Worm (Caenorhabditis elegans) whole organism, late embryonic: ENCODE data around the gene dmd-4.

ENCODE experiments used
- C08G9.2 ChIP-seq: sonication (generic microtip); optimal IDR thresholded peaks from 2 replicates; lab custom pipeline; 2016; ENCODE audit warnings: mild to moderate bottlenecking, missing genetic modification characterization, moderate library complexity, missing compliant biosample characterization
- C38D4.7 ChIP-seq: fragments of 200-800 bp; sonication (Bioruptor generic); optimal IDR thresholded peaks from 2 replicates; lab custom pipeline; 2018; ENCODE audit warnings: mild to moderate bottlenecking, missing genetic modification characterization, moderate library complexity, missing compliant biosample characterization
- K02D7.2 ChIP-seq: sonication (generic microtip); optimal IDR thresholded peaks from 2 replicates; lab custom pipeline; 2017; ENCODE audit warnings: mild to moderate bottlenecking, missing genetic modification characterization, missing compliant biosample characterization
- K09A11.1 ChIP-seq: sonication (generic microtip); optimal IDR thresholded peaks from 2 replicates; lab custom pipeline; 2017; ENCODE audit warnings: antibody characterized with exemption, mild to moderate bottlenecking, missing genetic modification characterization, missing compliant biosample characterization; ENCODE audit not compliant: insufficient read depth
- T23F11.4 ChIP-seq: fragments of 200-800 bp; sonication (Bioruptor generic); optimal IDR thresholded peaks from 2 replicates; lab custom pipeline; 2018; ENCODE audit warnings: mild to moderate bottlenecking, missing genetic modification characterization, missing compliant biosample characterization
- Y22D7AL.16 ChIP-seq: sonication (generic microtip); optimal IDR thresholded peaks from 2 replicates; lab custom pipeline; 2016; ENCODE audit warnings: missing genetic modification characterization, missing compliant biosample characterization
- ceh-18 ChIP-seq: sonication (generic microtip); optimal IDR thresholded peaks from 2 replicates; lab custom pipeline; 2016; ENCODE audit warnings: missing genetic modification characterization, missing compliant biosample characterization
- ceh-22 ChIP-seq: sonication (generic microtip); optimal IDR thresholded peaks from 2 replicates; lab custom pipeline; 2017; ENCODE audit warnings: missing biosample characterization, missing genetic modification characterization
- ceh-30 ChIP-seq: fragments of 150-350 bp; optimal IDR thresholded peaks from 2 replicates; lab custom pipeline; 2014; ENCODE audit warnings: missing biosample characterization, missing genetic modification characterization
- ceh-31 ChIP-seq: sonication (generic microtip); optimal IDR thresholded peaks from 2 replicates; lab custom pipeline; 2016; ENCODE audit warnings: missing genetic modification characterization, missing compliant biosample characterization
- ceh-34 ChIP-seq: sonication (generic microtip); optimal IDR thresholded peaks from 2 replicates; lab custom pipeline; 2016; ENCODE audit warnings: mild to moderate bottlenecking, missing genetic modification characterization, missing compliant biosample characterization
- che-1 ChIP-seq: sonication (generic microtip); optimal IDR thresholded peaks from 2 replicates; lab custom pipeline; 2016; ENCODE audit warnings: mild to moderate bottlenecking, missing genetic modification characterization, missing compliant biosample characterization
- elt-2 ChIP-seq: sonication (generic microtip); optimal IDR thresholded peaks from 2 replicates; lab custom pipeline; 2016; ENCODE audit warnings: missing genetic modification reagents, missing genetic modification characterization, missing compliant biosample characterization
- elt-4 ChIP-seq: sonication (generic microtip); optimal IDR thresholded peaks from 2 replicates; lab custom pipeline; 2016; ENCODE audit warnings: missing genetic modification characterization, missing compliant biosample characterization
- fax-1 ChIP-seq: sonication (generic microtip); optimal IDR thresholded peaks from 2 replicates; lab custom pipeline; 2016; ENCODE audit warnings: missing genotype, missing genetic modification characterization, missing compliant biosample characterization
- fkh-10 ChIP-seq: fragments of 150-350 bp; optimal IDR thresholded peaks from 2 replicates; lab custom pipeline; 2014; ENCODE audit warnings: missing biosample characterization, missing genetic modification reagents, missing genetic modification characterization
- fkh-6 ChIP-seq: sonication (generic microtip); optimal IDR thresholded peaks from 2 replicates; lab custom pipeline; 2016; ENCODE audit warnings: missing genetic modification characterization, missing compliant biosample characterization
- gmeb-2 ChIP-seq: sonication (generic microtip); optimal IDR thresholded peaks from 2 replicates; lab custom pipeline; 2016; ENCODE audit warnings: missing genetic modification characterization, inconsistent platforms, missing compliant biosample characterization
- hlh-15 ChIP-seq: sonication (generic microtip); optimal IDR thresholded peaks from 2 replicates; lab custom pipeline; 2016; ENCODE audit warnings: missing genetic modification characterization, missing compliant biosample characterization
- hlh-30 ChIP-seq: sonication (generic microtip); optimal IDR thresholded peaks from 2 replicates; lab custom pipeline; 2017; ENCODE audit warnings: antibody characterized with exemption, missing genetic modification characterization, missing compliant biosample characterization; ENCODE audit not compliant: insufficient read depth
- hlh-6 ChIP-seq: sonication (generic microtip); optimal IDR thresholded peaks from 2 replicates; lab custom pipeline; 2016; ENCODE audit warnings: missing genotype, missing genetic modification characterization, missing compliant biosample characterization
- lim-6 ChIP-seq: sonication (generic microtip); optimal IDR thresholded peaks from 2 replicates; lab custom pipeline; 2016; ENCODE audit warnings: missing genetic modification characterization, missing compliant biosample characterization
- madf-2 ChIP-seq: sonication (generic microtip); optimal IDR thresholded peaks from 2 replicates; lab custom pipeline; 2017; ENCODE audit warnings: missing genetic modification characterization, missing compliant biosample characterization
- nhr-11 ChIP-seq: fragments of 150-350 bp; optimal IDR thresholded peaks from 2 replicates; lab custom pipeline; 2014; ENCODE audit warnings: missing biosample characterization, missing genetic modification characterization
- npax-4 ChIP-seq: sonication (generic microtip); optimal IDR thresholded peaks from 2 replicates; lab custom pipeline; 2016; ENCODE audit warnings: missing genetic modification characterization, missing compliant biosample characterization
- odd-2 ChIP-seq: sonication (generic microtip); optimal IDR thresholded peaks from 2 replicates; lab custom pipeline; 2017; ENCODE audit warnings: antibody characterized with exemption, mild to moderate bottlenecking, missing genetic modification characterization, missing compliant biosample characterization
- pag-3 ChIP-seq: sonication (generic microtip); optimal IDR thresholded peaks from 2 replicates; lab custom pipeline; 2016; ENCODE audit warnings: missing compliant biosample characterization, missing genetic modification characterization, borderline replicate concordance
- pax-1 ChIP-seq: fragments of 150-350 bp; optimal IDR thresholded peaks from 2 replicates; lab custom pipeline; 2014; ENCODE audit warnings: missing biosample characterization, missing genetic modification characterization
- pha-4 ChIP-seq: fragments of 150-350 bp; optimal IDR thresholded peaks from 2 replicates; lab custom pipeline; 2018; ENCODE audit warnings: missing biosample characterization, missing genetic modification reagents, missing genetic modification characterization
- pqm-1 ChIP-seq: sonication (generic microtip); optimal IDR thresholded peaks from 2 replicates; lab custom pipeline; 2016; ENCODE audit warnings: missing genetic modification characterization, missing compliant biosample characterization
- rnt-1 ChIP-seq: sonication (generic microtip); optimal IDR thresholded peaks from 2 replicates; lab custom pipeline; 2016; ENCODE audit warnings: missing genetic modification characterization, missing compliant biosample characterization
- sdc-2 ChIP-seq: sonication (generic microtip); optimal IDR thresholded peaks from 2 replicates; lab custom pipeline; 2016; ENCODE audit warnings: missing genotype, missing genetic modification characterization, missing compliant biosample characterization
- sox-2 ChIP-seq: fragments of 200-800 bp; sonication (Bioruptor generic); IDR thresholded peaks from 2 replicates; pipeline ENCODE4 v1.3.6; 2022; ENCODE audit warnings: missing genetic modification reagents, missing genetic modification characterization, missing compliant biosample characterization
- sox-4 ChIP-seq: sonication (generic microtip); optimal IDR thresholded peaks from 2 replicates; lab custom pipeline; 2017; ENCODE audit warnings: mild to moderate bottlenecking, missing genetic modification characterization, inconsistent platforms, missing compliant biosample characterization
- syd-9 ChIP-seq: sonication (generic microtip); optimal IDR thresholded peaks from 2 replicates; lab custom pipeline; 2016; ENCODE audit warnings: mild to moderate bottlenecking, missing genetic modification characterization, moderate library complexity, missing compliant biosample characterization
- tbx-2 ChIP-seq: sonication (generic microtip); optimal IDR thresholded peaks from 2 replicates; lab custom pipeline; 2016; ENCODE audit warnings: missing genetic modification characterization, missing compliant biosample characterization
- tbx-7 ChIP-seq: sonication (generic microtip); optimal IDR thresholded peaks from 2 replicates; lab custom pipeline; 2016; ENCODE audit warnings: missing genotype, missing genetic modification characterization, missing compliant biosample characterization
- ttx-3 ChIP-seq: sonication (generic microtip); optimal IDR thresholded peaks from 2 replicates; lab custom pipeline; 2016; ENCODE audit warnings: missing genetic modification reagents, missing genetic modification characterization, missing compliant biosample characterization
- unc-3 ChIP-seq, 2 experiments: fragments of 200-800 bp in 1 of 2; sonication (Bioruptor generic) in 1 of 2; sonication (generic microtip) in 1 of 2; conservative IDR thresholded peaks in 1 of 2; optimal IDR thresholded peaks in 1 of 2; 2 replicates each; pipeline versions ENCODE4 v1.3.6 to Lab custom; 2016 to 2022; ENCODE audit warnings: missing compliant biosample characterization in 2 of 2, missing genetic modification characterization in 2 of 2, missing genetic modification reagents in 1 of 2
- unc-42 ChIP-seq: sonication (generic microtip); optimal IDR thresholded peaks from 2 replicates; lab custom pipeline; 2016; ENCODE audit warnings: missing genotype, missing genetic modification characterization, missing compliant biosample characterization
- unc-55 ChIP-seq: sonication (generic microtip); optimal IDR thresholded peaks from 2 replicates; lab custom pipeline; 2017; ENCODE audit warnings: missing biosample characterization, missing genetic modification reagents, missing genetic modification characterization
- zip-5 ChIP-seq: sonication (generic microtip); optimal IDR thresholded peaks from 2 replicates; lab custom pipeline; 2016; ENCODE audit warnings: missing genetic modification characterization, missing compliant biosample characterization

Gene dmd-4

DNA sequence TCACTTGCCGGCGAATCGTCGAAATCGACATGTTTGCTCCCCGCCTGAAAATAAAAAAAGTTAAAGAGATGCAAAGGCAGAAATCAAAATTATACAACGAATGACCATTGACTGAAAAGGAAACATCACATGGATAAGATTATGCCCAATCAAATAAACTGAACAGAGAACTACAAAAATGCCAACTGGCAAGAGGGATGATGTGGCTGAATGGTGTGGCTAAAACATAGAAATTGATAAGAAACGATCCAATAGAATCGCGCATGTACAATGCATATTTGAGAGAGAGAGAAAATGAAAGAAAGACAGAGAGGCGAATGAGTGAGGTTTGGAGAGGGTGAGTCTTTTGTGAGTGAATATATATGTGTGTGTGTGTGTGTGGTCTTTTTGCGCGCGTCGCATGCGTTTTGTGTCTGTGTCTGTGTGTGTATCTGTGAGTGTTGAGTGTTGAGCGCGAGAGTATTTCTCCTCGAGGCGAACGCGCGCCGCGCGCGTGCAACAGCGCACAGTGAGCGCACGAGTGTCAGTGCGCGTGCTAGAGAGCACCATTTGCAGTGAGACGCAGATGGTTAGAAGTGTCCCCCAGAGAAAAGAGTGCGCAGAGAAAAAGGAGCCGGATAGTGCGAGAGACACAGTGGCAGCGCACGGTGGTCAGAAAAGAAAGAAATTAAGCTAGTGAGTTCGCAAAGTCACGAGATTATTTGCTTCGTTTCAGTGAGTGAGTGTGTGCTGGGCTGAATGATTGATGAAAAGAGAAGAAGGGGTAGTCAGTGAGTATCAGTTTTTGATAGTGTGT, 43.0 kb downstream of the dmd-4 start, which contains the start of gene epn-1 (continued):
- TF ChIP-seq fkh-6 (tag; lab: Kevin White, UChicago) (peak; percentile 21), pax-1 (tag; lab: Kevin White, UChicago) (no peak), odd-2 (tag; lab: Kevin White, UChicago) (no peak), elt-4 (tag; lab: Kevin White, UChicago) (no peak), unc-55 (GFP tag; lab: Kevin White, UChicago) (peak; percentile 89), che-1 (no peak), sox-2 (peak; percentile 22), syd-9 (tag; lab: Kevin White, UChicago) (peak; percentile 76), K09A11.1 (peak; percentile 64), hlh-6 (tag; lab: Kevin White, UChicago) (peak; percentile 59), lim-6 (peak; percentile 64), tbx-7 (tag; lab: Kevin White, UChicago) (peak; percentile 14)

DNA sequence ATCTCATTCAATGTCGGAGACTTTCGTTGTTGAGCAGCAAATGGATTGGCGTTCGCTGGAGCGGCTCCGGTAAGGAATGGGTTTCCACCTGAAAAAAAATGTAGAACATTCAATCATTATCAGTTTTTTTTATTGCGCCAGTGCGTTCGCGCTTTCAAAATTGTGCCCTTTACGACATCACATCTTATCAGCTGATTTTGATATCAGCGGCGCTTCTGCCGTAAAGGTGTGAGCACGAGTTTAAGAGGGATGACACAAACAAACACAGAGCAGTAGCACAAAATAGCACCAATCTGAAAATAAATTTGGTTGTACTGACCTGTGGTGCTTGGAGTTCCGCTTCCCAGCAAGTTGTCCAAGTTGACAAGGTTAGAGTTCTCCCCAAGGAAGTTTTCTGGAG, 44.9 kb downstream of the dmd-4 start:
- TF ChIP-seq gmeb-2 (no peak), elt-2 (peak; percentile 34)

DNA sequence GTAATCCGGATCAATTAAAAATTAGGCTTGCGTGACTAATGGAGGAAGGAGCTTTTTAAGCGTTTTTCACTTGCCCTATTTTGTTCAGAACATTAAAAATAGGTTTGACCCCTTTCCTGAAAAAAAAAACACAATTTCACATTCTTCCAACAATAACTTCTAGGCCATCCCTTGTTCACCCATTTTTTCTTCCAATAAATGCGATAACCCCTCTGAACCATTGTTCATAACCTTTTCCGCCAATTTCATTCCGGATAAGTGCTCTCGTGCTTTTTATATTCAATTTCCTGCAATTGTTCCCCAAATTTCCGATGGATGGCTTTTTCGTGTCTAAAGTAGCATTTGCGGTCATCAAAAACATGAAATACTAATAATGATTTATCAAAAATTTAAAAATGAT, 46.2 kb downstream of the dmd-4 start:
- no peak for TF ChIP-seq rnt-1 (tag; lab: Kevin White, UChicago)
- TF ChIP-seq, all 69 proteins: peak for 0

DNA sequence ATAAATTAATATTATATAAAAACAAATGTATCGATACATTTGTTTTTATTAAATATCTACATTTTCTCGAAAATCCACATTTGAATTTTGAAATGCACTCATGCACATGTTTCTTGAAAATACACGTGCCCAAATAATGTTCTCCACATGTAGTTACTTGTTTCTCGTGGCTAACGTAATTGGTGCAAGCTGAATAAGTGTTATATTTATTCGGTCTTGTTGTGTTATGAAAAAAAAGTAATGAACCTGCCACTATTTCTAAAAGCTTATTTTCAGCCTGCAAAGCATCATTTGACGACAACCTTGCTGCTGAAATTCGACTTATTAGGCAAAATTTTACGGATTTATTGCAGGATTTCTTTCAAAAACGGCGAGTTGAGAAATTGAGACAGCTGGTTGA, 48.3 kb downstream of the dmd-4 start:
- TF ChIP-seq ceh-30 (no peak), unc-42 (peak; percentile 30), hlh-30 (peak; percentile 23), ceh-31 (tag; lab: Kevin White, UChicago) (peak; percentile 22), sdc-2 (tag; lab: Kevin White, UChicago) (peak; percentile 98), madf-2 (no peak), C08G9.2 (tag; lab: Kevin White, UChicago) (no peak)

DNA sequence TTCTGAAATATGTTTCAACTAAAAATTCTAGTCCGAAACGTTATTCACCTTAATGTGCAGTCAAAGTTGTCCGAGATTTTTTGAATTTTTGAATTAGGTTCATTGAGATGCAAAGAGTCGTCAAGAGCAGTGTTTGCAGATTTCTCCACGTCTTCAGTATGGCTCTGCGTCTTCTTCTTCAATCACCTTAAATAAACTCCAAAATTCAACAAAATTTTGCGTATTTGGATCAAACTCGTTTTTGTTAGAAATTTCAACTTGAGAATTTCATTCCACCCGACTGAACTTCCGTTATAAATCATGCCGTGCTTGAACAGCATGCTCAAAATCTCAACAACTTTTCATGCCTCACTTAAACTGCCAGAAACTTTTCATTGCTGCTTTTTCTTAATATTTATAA, 49.6 kb downstream of the dmd-4 start, which contains the start of gene T04C10.3:
TSS of gene T04C10.3 (plus strand) at position 301 of the 400 bp plus-strand sequence.
- TF ChIP-seq zip-5 (tag; lab: Kevin White, UChicago) = no peak
- no peak for TF ChIP-seq unc-3 (GFP tag; conservative IDR thresholded peaks at IDR 0.05; lab: Robert Waterston, UW)
- no peak for TF ChIP-seq unc-3 (tag; optimal IDR thresholded peaks at IDR 0.05; lab: Kevin White, UChicago)
- no peak for TF ChIP-seq hlh-30
- TF ChIP-seq K02D7.2 (tag; lab: Kevin White, UChicago) = no peak
- TF ChIP-seq hlh-15 (tag; lab: Kevin White, UChicago) = no peak
- no peak for TF ChIP-seq pag-3 (tag; lab: Kevin White, UChicago)
- TF ChIP-seq pha-4 (tag; lab: Kevin White, UChicago) = no peak
- no peak for TF ChIP-seq ceh-22 (tag; lab: Kevin White, UChicago)
- TF ChIP-seq fax-1 = no peak
- TF ChIP-seq sdc-2 (tag; lab: Kevin White, UChicago) = no peak
- TF ChIP-seq C38D4.7 = no peak
- no peak for TF ChIP-seq fkh-10 (GFP tag; lab: Kevin White, UChicago)

DNA sequence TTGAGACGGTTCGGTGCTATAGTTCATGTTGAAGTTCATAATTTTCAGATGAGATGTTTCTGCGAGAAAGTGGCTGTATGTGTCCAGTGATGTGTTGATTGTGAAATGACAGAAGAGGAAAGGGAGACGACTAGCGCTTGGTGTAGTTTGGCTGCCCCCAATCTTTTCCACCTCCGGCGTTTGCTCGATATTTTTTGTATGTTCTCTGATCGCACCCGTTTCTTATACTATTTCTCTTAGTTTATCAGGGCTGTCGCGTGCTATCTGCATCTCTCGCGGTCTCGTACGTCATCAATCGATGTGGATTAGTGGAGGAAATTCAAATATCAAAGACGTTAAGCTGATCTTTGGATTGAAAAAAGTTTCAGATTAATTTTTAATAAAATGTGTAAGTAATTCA, 50.9 kb downstream of the dmd-4 start, which contains the start of gene atf-4:
TSS of gene atf-4 (minus strand) at position 93 of the 400 bp plus-strand sequence.
- TF ChIP-seq tbx-2 = no peak
- no peak for TF ChIP-seq sox-4 (tag; lab: Kevin White, UChicago)
- TF ChIP-seq ttx-3 (tag; lab: Kevin White, UChicago) = no peak
- no peak for TF ChIP-seq T23F11.4 (GFP tag; lab: Kevin White, UChicago)
- no peak for TF ChIP-seq pqm-1 (tag; lab: Kevin White, UChicago)
- TF ChIP-seq ceh-18 (tag; lab: Kevin White, UChicago) = no peak
- TF ChIP-seq elt-2 = peak; percentile 50
- no peak for TF ChIP-seq gmeb-2
- TF ChIP-seq Y22D7AL.16 (tag; lab: Kevin White, UChicago) = no peak
- TF ChIP-seq npax-4 (tag; lab: Kevin White, UChicago) = no peak
- TF ChIP-seq ceh-34 (tag; lab: Kevin White, UChicago) = no peak
- no peak for TF ChIP-seq rnt-1 (tag; lab: Kevin White, UChicago)
- TF ChIP-seq ceh-30 = no peak
- TF ChIP-seq sdc-2 (tag; lab: Kevin White, UChicago) = peak; percentile 73
- TF ChIP-seq hlh-6 (tag; lab: Kevin White, UChicago) = no peak
- no peak for TF ChIP-seq elt-4 (tag; lab: Kevin White, UChicago)
- TF ChIP-seq nhr-11 (tag; lab: Kevin White, UChicago) = no peak
- peak; percentile 58 for TF ChIP-seq unc-55 (GFP tag; lab: Kevin White, UChicago)
